Worm (Caenorhabditis elegans) whole organism, L4 larva: ENCODE data around the gene C28D4.18.

ENCODE experiments used
- F49E8.2 ChIP-seq: sonication (generic microtip); optimal IDR thresholded peaks from 2 replicates; lab custom pipeline; 2016; ENCODE audit warnings: missing compliant biosample characterization, mild to moderate bottlenecking, missing genetic modification characterization, borderline replicate concordance
- T20F7.1 ChIP-seq: fragments of 200-800 bp; sonication (Bioruptor generic); optimal IDR thresholded peaks from 2 replicates; lab custom pipeline; 2018; ENCODE audit warnings: mild to moderate bottlenecking, missing genetic modification characterization, missing compliant biosample characterization
- T26A8.4 ChIP-seq: fragments of 200-800 bp; sonication (Bioruptor generic); IDR thresholded peaks from 2 replicates; pipeline ENCODE4 v1.3.6; 2022; ENCODE audit warnings: missing genetic modification characterization, missing compliant biosample characterization
- Y48G9A.11 ChIP-seq: fragments of 200-800 bp; sonication (Bioruptor generic); IDR thresholded peaks from 2 replicates; pipeline ENCODE4 v1.3.6; 2022; ENCODE audit warnings: missing genetic modification reagents, missing genetic modification characterization, missing compliant biosample characterization
- Y5F2A.4 ChIP-seq: fragments of 200-800 bp; sonication (Bioruptor generic); optimal IDR thresholded peaks from 2 replicates; lab custom pipeline; 2018; ENCODE audit warnings: mild to moderate bottlenecking, missing genetic modification characterization, missing compliant biosample characterization
- Y75B8A.6 ChIP-seq: fragments of 200-800 bp; sonication (Bioruptor generic); IDR thresholded peaks from 2 replicates; pipeline ENCODE4 v1.3.6; 2022; ENCODE audit warnings: missing genetic modification reagents, missing genetic modification characterization, missing compliant biosample characterization
- aha-1 ChIP-seq: fragments of 150-350 bp; peaks from one replicate; lab custom pipeline; 2014; ENCODE audit warnings: missing biosample characterization, missing genetic modification characterization
- ceh-20 ChIP-seq: fragments of 200-800 bp; sonication (Bioruptor generic); IDR thresholded peaks from 2 replicates; pipeline ENCODE4 v1.3.6; 2022; ENCODE audit warnings: missing genetic modification reagents, missing genetic modification characterization, missing compliant biosample characterization
- ceh-62 ChIP-seq: sonication (generic microtip); optimal IDR thresholded peaks from 2 replicates; lab custom pipeline; 2017; ENCODE audit warnings: missing biosample characterization, missing genetic modification characterization
- ctbp-1 ChIP-seq: fragments of 200-800 bp; sonication (Bioruptor generic); IDR thresholded peaks from 2 replicates; pipeline ENCODE4 v1.3.6; 2022; ENCODE audit warnings: missing genetic modification reagents, missing genetic modification characterization, missing compliant biosample characterization
- daf-16 ChIP-seq, 3 experiments: sonication (generic microtip); optimal IDR thresholded peaks; 2 replicates each; lab custom pipeline; 2016 to 2017; ENCODE audit warnings: missing genetic modification characterization in 3 of 3, missing genetic modification reagents in 3 of 3, mild to moderate bottlenecking in 2 of 3, missing compliant biosample characterization in 2 of 3, missing biosample characterization in 1 of 3, moderate library complexity in 1 of 3
- dmd-6 ChIP-seq: fragments of 200-800 bp; sonication (Bioruptor generic); IDR thresholded peaks from 2 replicates; pipeline ENCODE4 v1.3.6; 2022; ENCODE audit warnings: missing genetic modification reagents, missing genetic modification characterization, missing compliant biosample characterization
- dve-1 ChIP-seq: sonication (generic microtip); optimal IDR thresholded peaks from 2 replicates; lab custom pipeline; 2017; ENCODE audit warnings: antibody characterized with exemption, mild to moderate bottlenecking, missing genetic modification characterization, missing compliant biosample characterization; ENCODE audit not compliant: insufficient read depth
- hlh-11 ChIP-seq: fragments of 200-800 bp; sonication (Bioruptor generic); optimal IDR thresholded peaks from 2 replicates; lab custom pipeline; 2018; ENCODE audit warnings: mild to moderate bottlenecking, missing genetic modification characterization, missing compliant biosample characterization
- hlh-30 ChIP-seq: sonication (generic microtip); optimal IDR thresholded peaks from 2 replicates; lab custom pipeline; 2017; ENCODE audit warnings: antibody characterized with exemption, mild to moderate bottlenecking, missing genetic modification characterization, missing compliant biosample characterization; ENCODE audit not compliant: insufficient read depth
- lin-1 ChIP-seq: fragments of 200-800 bp; sonication (Bioruptor generic); IDR thresholded peaks from 2 replicates; pipeline ENCODE4 v1.3.6; 2022; ENCODE audit warnings: missing genetic modification reagents, missing genetic modification characterization, missing compliant biosample characterization
- lin-15B ChIP-seq: fragments of 150-350 bp; sonication (generic microtip); optimal IDR thresholded peaks from 3 replicates; lab custom pipeline; 2014; ENCODE audit warnings: missing biosample characterization, missing genetic modification characterization
- lin-29 ChIP-seq: fragments of 200-800 bp; sonication (Bioruptor generic); IDR thresholded peaks from 2 replicates; pipeline ENCODE4 v1.3.6; 2022; ENCODE audit warnings: missing genetic modification reagents, missing genetic modification characterization, missing compliant biosample characterization
- lin-38 ChIP-seq: fragments of 200-800 bp; sonication (Bioruptor generic); IDR thresholded peaks from 2 replicates; pipeline ENCODE4 v1.3.6; 2022; ENCODE audit warnings: missing genetic modification reagents, missing genetic modification characterization, missing compliant biosample characterization
- lin-39 ChIP-seq: fragments of 150-350 bp; optimal IDR thresholded peaks from 2 replicates; lab custom pipeline; 2014; ENCODE audit warnings: missing biosample characterization, missing genetic modification reagents, missing genetic modification characterization
- lsy-2 ChIP-seq, 2 experiments: fragments of 150-350 bp in 1 of 2; sonication (generic microtip) in 1 of 2; optimal IDR thresholded peaks; 2 replicates each; lab custom pipeline; 2014 to 2017; ENCODE audit warnings: missing biosample characterization in 2 of 2, missing genetic modification characterization in 2 of 2
- mdl-1 ChIP-seq, 2 experiments: fragments of 150-350 bp in 1 of 2; sonication (generic microtip) in 1 of 2; optimal IDR thresholded peaks; 2 replicates each; lab custom pipeline; 2014 to 2017; ENCODE audit warnings: missing biosample characterization in 2 of 2, missing genetic modification characterization in 2 of 2
- mes-2 ChIP-seq: sonication (generic microtip); optimal IDR thresholded peaks from 2 replicates; lab custom pipeline; 2016; ENCODE audit warnings: missing genotype, mild to moderate bottlenecking, missing genetic modification characterization, missing compliant biosample characterization; ENCODE audit not compliant: poor library complexity, severe bottlenecking
- nhr-11 ChIP-seq: fragments of 150-350 bp; optimal IDR thresholded peaks from 2 replicates; lab custom pipeline; 2014; ENCODE audit warnings: missing biosample characterization, missing genetic modification characterization
- nhr-28 ChIP-seq: fragments of 150-350 bp; optimal IDR thresholded peaks from 2 replicates; lab custom pipeline; 2014; ENCODE audit warnings: missing biosample characterization, missing genetic modification characterization
- nhr-76 ChIP-seq: fragments of 150-350 bp; optimal IDR thresholded peaks from 2 replicates; lab custom pipeline; 2014; ENCODE audit warnings: missing biosample characterization, missing genetic modification characterization
- php-3 ChIP-seq: fragments of 200-800 bp; sonication (Bioruptor generic); IDR thresholded peaks from 2 replicates; pipeline ENCODE4 v1.3.6; 2022; ENCODE audit warnings: missing genetic modification reagents, missing genetic modification characterization, missing compliant biosample characterization
- snpc-1.2 ChIP-seq: fragments of 200-800 bp; sonication (Bioruptor generic); IDR thresholded peaks from 2 replicates; pipeline ENCODE4 v1.3.6; 2022; ENCODE audit warnings: missing genetic modification reagents, missing genetic modification characterization, missing compliant biosample characterization
- spr-1 ChIP-seq: sonication (generic microtip); optimal IDR thresholded peaks from 2 replicates; lab custom pipeline; 2016; ENCODE audit warnings: mild to moderate bottlenecking, missing genetic modification characterization, missing compliant biosample characterization
- tra-1 ChIP-seq: fragments of 200-800 bp; sonication (Bioruptor generic); IDR thresholded peaks from 2 replicates; pipeline ENCODE4 v1.3.6; 2022; ENCODE audit warnings: missing genetic modification reagents, missing genetic modification characterization, missing compliant biosample characterization
- unc-130 ChIP-seq: sonication (generic microtip); optimal IDR thresholded peaks from 2 replicates; lab custom pipeline; 2016; ENCODE audit warnings: missing genetic modification reagents, missing genetic modification characterization, missing compliant biosample characterization
- unc-62 ChIP-seq, 3 experiments: fragments of 150-350 bp in 1 of 3; sonication (generic microtip); optimal IDR thresholded peaks in 2 of 3; peaks in 1 of 3; 1 replicate in 1 of 3; 2 replicates in 2 of 3; lab custom pipeline; 2014 to 2017; ENCODE audit warnings: missing biosample characterization in 3 of 3, missing genetic modification characterization in 3 of 3, missing genetic modification reagents in 3 of 3, missing genotype in 1 of 3
- zip-11 ChIP-seq: fragments of 200-800 bp; sonication (Bioruptor generic); IDR thresholded peaks from 2 replicates; pipeline ENCODE4 v1.3.6; 2022; ENCODE audit warnings: missing genetic modification characterization, missing compliant biosample characterization
- ztf-11 ChIP-seq: fragments of 150-350 bp; optimal IDR thresholded peaks from 2 replicates; lab custom pipeline; 2014; ENCODE audit warnings: missing biosample characterization, missing genetic modification characterization
- ztf-7 ChIP-seq: fragments of 150-350 bp; optimal IDR thresholded peaks from 2 replicates; lab custom pipeline; 2014; ENCODE audit warnings: missing biosample characterization, missing genetic modification characterization

The C28D4.18 gene

ce11 chrIV:9737204-9737790 lies 12.2 kb downstream of the C28D4.18 start, which contains the start of gene cka-1:
cka-1 (minus strand) TSS chrIV:9737621.
- peak; percentile 60 for TF ChIP-seq hlh-11
- TF ChIP-seq php-3 (GFP tag; lab: Robert Waterston, UW), result peak; percentile 77
- peak; percentile 44 for TF ChIP-seq dve-1 (tag; lab: Kevin White, UChicago)
- peak; percentile 51 for TF ChIP-seq hlh-30 (tag; lab: Kevin White, UChicago)
- 0 out of 2 replicates have a peak, but pooled peaks have one; percentile 21 for TF ChIP-seq tra-1 (GFP tag; lab: Robert Waterston, UW)
- no peak for TF ChIP-seq ceh-20 (GFP tag; lab: Robert Waterston, UW)
- no peak for TF ChIP-seq daf-16 (GFP tag; optimal IDR thresholded peaks at IDR 0.05; lab: Kevin White, UChicago)
- TF ChIP-seq daf-16 (tag; optimal IDR thresholded peaks at IDR 0.05; lab: Kevin White, UChicago), result peak; percentile 57
- peak in 1 of 2 experiments; percentile 59 for TF ChIP-seq mdl-1 (tag; optimal IDR thresholded peaks at IDR 0.05; lab: Kevin White, UChicago)
- TF ChIP-seq nhr-28 (tag; lab: Kevin White, UChicago), result peak; percentile 31
- no peak for TF ChIP-seq T20F7.1 (GFP tag; lab: Kevin White, UChicago)
- peak; percentile 61; the same call in 1 of the 2 replicates for TF ChIP-seq dmd-6 (GFP tag; lab: Robert Waterston, UW)
- TF ChIP-seq lin-38 (GFP tag; lab: Robert Waterston, UW), result no peak

DNA sequence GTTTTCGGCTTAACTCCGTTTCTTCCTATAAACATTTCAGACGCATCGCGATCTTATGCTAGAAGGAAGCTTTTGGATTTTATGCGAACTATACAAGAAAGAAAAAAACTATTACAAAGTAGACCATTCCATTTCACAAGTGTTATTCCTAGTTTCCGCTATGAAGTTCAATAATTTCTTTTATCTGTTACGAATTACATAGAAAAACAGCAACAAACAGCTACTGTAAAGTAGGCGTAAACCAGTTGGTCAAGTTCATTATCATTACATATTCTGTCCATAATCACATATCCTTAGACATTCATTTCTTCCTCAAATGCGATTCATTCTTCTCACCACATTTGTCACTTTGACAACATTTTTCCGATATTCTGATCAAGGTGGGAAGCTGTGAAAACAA lies 13.1 kb downstream of the C28D4.18 start, which contains the start of gene C28D4.10:
C28D4.10 (plus strand) TSS at position 301 of the 400 bp plus-strand sequence.
- TF ChIP-seq lin-39 (tag; lab: Kevin White, UChicago), result no peak
- no peak for TF ChIP-seq F49E8.2
- no peak for TF ChIP-seq lin-29 (GFP tag; lab: Robert Waterston, UW)
- TF ChIP-seq Y48G9A.11 (GFP tag; lab: Robert Waterston, UW), result no peak
- no peak for TF ChIP-seq mes-2 (tag; lab: Kevin White, UChicago)
- TF ChIP-seq ztf-11 (tag; lab: Kevin White, UChicago), result no peak
- TF ChIP-seq nhr-11 (tag; lab: Kevin White, UChicago), result no peak
- no peak for TF ChIP-seq nhr-76 (tag; lab: Kevin White, UChicago)
- TF ChIP-seq unc-62 (GFP tag; optimal IDR thresholded peaks at IDR 0.05 in 1 of 2; lab: Kevin White, UChicago), result no peak
- no peak for TF ChIP-seq unc-62 (tag; optimal IDR thresholded peaks at IDR 0.05; lab: Kevin White, UChicago)
- no peak for TF ChIP-seq ctbp-1 (GFP tag; lab: Robert Waterston, UW)

DNA sequence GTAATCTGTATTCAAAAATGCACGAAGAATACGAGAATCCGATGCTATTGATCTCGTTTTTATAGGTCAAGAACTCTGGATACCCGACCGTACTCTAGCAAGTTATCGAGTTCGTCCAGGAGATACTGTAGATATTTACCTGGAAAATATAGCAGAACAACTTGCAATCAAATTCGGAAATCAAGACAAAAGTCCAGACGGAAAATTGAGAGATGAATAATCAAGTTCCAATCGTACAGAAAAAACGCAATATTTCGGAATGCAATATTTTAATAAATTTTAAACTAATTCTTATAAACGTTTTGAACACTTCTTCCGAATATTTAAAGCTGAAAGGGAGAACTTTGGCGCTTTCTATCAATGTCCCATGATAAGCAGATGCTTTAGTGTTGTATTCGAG lies 13.9 kb downstream of the C28D4.18 start:
- TF ChIP-seq spr-1 (no peak), F49E8.2 (peak; percentile 28), Y75B8A.6 (GFP tag; lab: Robert Waterston, UW) (no peak), lin-39 (tag; lab: Kevin White, UChicago) (no peak), lsy-2 (tag; optimal IDR thresholded peaks at IDR 0.05; lab: Kevin White, UChicago) (no peak), hlh-30 (tag; lab: Kevin White, UChicago) (no peak), ztf-11 (tag; lab: Kevin White, UChicago) (no peak), lin-1 (no peak), Y5F2A.4 (no peak), unc-130 (GFP tag; lab: Kevin White, UChicago) (peak; percentile 64), zip-11 (GFP tag; lab: Robert Waterston, UW) (no peak), lin-38 (GFP tag; lab: Robert Waterston, UW) (peak; percentile 61), snpc-1.2 (peak; percentile 65; the same call in 1 of the 2 replicates), lin-15B (tag; lab: Kevin White, UChicago) (no peak), ztf-7 (tag; lab: Kevin White, UChicago) (no peak), ceh-62 (tag; lab: Kevin White, UChicago) (no peak), T26A8.4 (GFP tag; lab: Robert Waterston, UW) (no peak), aha-1 (tag; lab: Kevin White, UChicago) (no peak)
